Worm (Caenorhabditis elegans): ENCODE measurements around the gene srbc-25.

ce11 chrV:17178457-17178856 is 4.6 kb downstream of the srbc-25 start, which contains the start of gene srh-174:
- TF ChIP-seq hnd-1 (tag; optimal IDR thresholded peaks at IDR 0.05) (no peak), hmbx-1 (tag; optimal IDR thresholded peaks at IDR 0.05) (no peak), ama-1 (optimal IDR thresholded peaks at IDR 0.05) (no peak), hmg-4 (GFP tag; optimal IDR thresholded peaks at IDR 0.05) (no peak), flt-1 (GFP tag; IDR thresholded peaks at IDR 0.05) (no peak), pes-1 (GFP tag; IDR thresholded peaks at IDR 0.05) (no peak), sea-1 (GFP tag; conservative IDR thresholded peaks at IDR 0.05) (no peak), scrt-1 (GFP tag; IDR thresholded peaks at IDR 0.05) (no peak)
